Worm (Caenorhabditis elegans): ENCODE data around the gene B0393.5.

Gene B0393.5

DNA sequence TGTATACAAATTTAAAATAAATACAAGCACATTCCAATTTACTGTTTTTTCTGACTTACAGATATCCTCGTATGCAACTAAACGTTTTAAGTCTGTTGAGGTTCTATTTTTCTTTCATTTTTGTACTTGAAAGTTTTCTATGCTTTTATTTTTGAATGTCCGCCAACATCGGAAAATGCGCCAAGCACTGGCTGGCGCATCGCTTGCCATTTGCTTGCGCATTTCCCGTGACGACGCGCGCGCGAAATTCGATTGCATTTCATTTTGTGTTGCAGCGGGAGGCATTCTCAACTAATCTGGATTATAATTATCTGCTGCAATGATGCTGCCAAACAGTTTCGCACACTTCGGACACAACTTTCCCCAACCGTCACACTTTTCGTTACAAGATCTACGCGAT lies 8.6 kb upstream of the B0393.5 start, which contains the start of gene fbxl-2 (continued):
- TF ChIP-seq tag-97 (GFP tag; IDR thresholded peaks at IDR 0.05), result no peak
- no peak for TF ChIP-seq F26F4.8 (GFP tag; conservative IDR thresholded peaks at IDR 0.05)
- TF ChIP-seq ZK546.5 (tag; optimal IDR thresholded peaks at IDR 0.05), result peak in 1 of 2 experiments; percentile 54
- peak; percentile 96 for TF ChIP-seq nhr-102 (tag; optimal IDR thresholded peaks at IDR 0.05)
- peak; percentile 12; the same call in 1 of the 2 replicates for TF ChIP-seq zip-11 (GFP tag; IDR thresholded peaks at IDR 0.05)
- TF ChIP-seq mes-2 (tag; optimal IDR thresholded peaks at IDR 0.05; ENCODE audit: poor library complexity, severe bottlenecking), result peak; percentile 97
- TF ChIP-seq Y105C5A.15 (GFP tag; IDR thresholded peaks at IDR 0.05), result peak; percentile 75; the same call in 1 of the 2 replicates
- TF ChIP-seq T20F7.1 (GFP tag; optimal IDR thresholded peaks at IDR 0.05), result no peak
- peak; percentile 95 for TF ChIP-seq mep-1 (tag; optimal IDR thresholded peaks at IDR 0.05)
- peak; percentile 91 for TF ChIP-seq dmd-6 (GFP tag; IDR thresholded peaks at IDR 0.05)
- TF ChIP-seq nhr-111 (GFP tag; optimal IDR thresholded peaks at IDR 0.05), result peak; percentile 55
- no peak for TF ChIP-seq nhr-76 (tag; optimal IDR thresholded peaks at IDR 0.05)
- TF ChIP-seq mdl-1 (tag; optimal IDR thresholded peaks at IDR 0.05), result peak in 1 of 2 experiments; percentile 59
- peak; percentile 85 for TF ChIP-seq ctbp-1 (GFP tag; IDR thresholded peaks at IDR 0.05)
- no peak for TF ChIP-seq cey-2 (tag; optimal IDR thresholded peaks at IDR 0.05; ENCODE audit: borderline replicate concordance, insufficient read depth)
- TF ChIP-seq lir-3 (tag; optimal IDR thresholded peaks at IDR 0.05), result no peak
- peak; percentile 88 for TF ChIP-seq arid-1 (GFP tag; conservative IDR thresholded peaks at IDR 0.05)
- TF ChIP-seq ztf-11 (tag; optimal IDR thresholded peaks at IDR 0.05), result no peak
- TF ChIP-seq ceh-28 (tag; optimal IDR thresholded peaks at IDR 0.05), result peak; percentile 6
- no peak for TF ChIP-seq nhr-237 (tag; optimal IDR thresholded peaks at IDR 0.05)
- TF ChIP-seq lin-13 (GFP tag; optimal IDR thresholded peaks at IDR 0.05), result peak; percentile 94
- no peak for TF ChIP-seq F44E2.7 (GFP tag; IDR thresholded peaks at IDR 0.05)
- TF ChIP-seq ama-1 (optimal IDR thresholded peaks at IDR 0.05), result peak; percentile 59
- peak; percentile 68 for TF ChIP-seq nhr-25 (tag; optimal IDR thresholded peaks at IDR 0.05; ENCODE audit: borderline replicate concordance, insufficient read depth)
- TF ChIP-seq rbr-2 (tag; optimal IDR thresholded peaks at IDR 0.05), result peak; percentile 94
- TF ChIP-seq daf-16 (GFP tag; optimal IDR thresholded peaks at IDR 0.05), result peak; percentile 55 to 84
- peak; percentile 55 for TF ChIP-seq daf-16 (tag; optimal IDR thresholded peaks at IDR 0.05)
- peak; percentile 44 for TF ChIP-seq ceh-32 (tag; optimal IDR thresholded peaks at IDR 0.05; ENCODE audit: poor library complexity)
- TF ChIP-seq T26A8.4 (GFP tag; IDR thresholded peaks at IDR 0.05), result peak; percentile 96
- no peak for TF ChIP-seq pha-4 (GFP tag; IDR thresholded peaks at IDR 0.05)
- no peak for TF ChIP-seq pha-4 (tag; optimal IDR thresholded peaks at IDR 0.05)
- peak; percentile 77 for TF ChIP-seq mxl-3 (GFP tag; optimal IDR thresholded peaks at IDR 0.05)
- TF ChIP-seq ZK337.2 (GFP tag; IDR thresholded peaks at IDR 0.05), result 0 out of 2 replicates have a peak, but pooled peaks have one; percentile 56
- TF ChIP-seq R02D3.7 (tag; optimal IDR thresholded peaks at IDR 0.05), result peak; percentile 37
- peak; percentile 87 for TF ChIP-seq spr-1 (tag; optimal IDR thresholded peaks at IDR 0.05)
- peak; percentile 82 for TF ChIP-seq madf-9 (GFP tag; conservative IDR thresholded peaks at IDR 0.05)
- peak; percentile 51; the same call in 1 of the 2 replicates for TF ChIP-seq nhr-41 (GFP tag; IDR thresholded peaks at IDR 0.05)
- peak; percentile 17 to 84 for TF ChIP-seq hif-1 (tag; optimal IDR thresholded peaks at IDR 0.05)
- TF ChIP-seq nhr-77 (tag; optimal IDR thresholded peaks at IDR 0.05), result peak; percentile 94
- peak; percentile 89 for TF ChIP-seq Y75B8A.6 (GFP tag; IDR thresholded peaks at IDR 0.05)
- peak; percentile 28 for TF ChIP-seq zip-2 (tag; optimal IDR thresholded peaks at IDR 0.05)
- peak; percentile 87 for TF ChIP-seq dmd-9 (GFP tag; IDR thresholded peaks at IDR 0.05)
- TF ChIP-seq lsy-2 (tag; optimal IDR thresholded peaks at IDR 0.05), result peak; percentile 85 to 97
- peak; percentile 95 for TF ChIP-seq dve-1 (tag; optimal IDR thresholded peaks at IDR 0.05; ENCODE audit: insufficient read depth)
- peak; percentile 90 for TF ChIP-seq hlh-30 (tag; optimal IDR thresholded peaks at IDR 0.05; ENCODE audit: insufficient read depth)
- peak; percentile 75 for TF ChIP-seq spr-3 (GFP tag; optimal IDR thresholded peaks at IDR 0.05)
- no peak for TF ChIP-seq ces-1 (GFP tag; optimal IDR thresholded peaks at IDR 0.05)
- TF ChIP-seq dpl-1 (GFP tag; optimal IDR thresholded peaks at IDR 0.05), result peak; percentile 100
- peak; percentile 41 for TF ChIP-seq gei-8 (GFP tag; optimal IDR thresholded peaks at IDR 0.05)
- TF ChIP-seq madf-5 (GFP tag; IDR thresholded peaks at IDR 0.05), result peak in 1 of 2 experiments; percentile 73; a peak in 1 of 4 replicates

Data from whole organism, L4 larva.